Fruit fly (Drosophila melanogaster) whole organism, embryonic: ENCODE measurements around the gene CG43338.
A peak's percentile ranks its signal among the peaks of the same experiment; 100 is the strongest.

Experiments used
- Abd-B ChIP-seq: fragments of 200-800 bp; sonication (Bioruptor generic); optimal IDR thresholded peaks from 2 replicates; lab custom pipeline; 2018; ENCODE audit warnings: missing biosample characterization, mild to moderate bottlenecking, missing genetic modification characterization, moderate library complexity
- Ada2b ChIP-seq: fragments of 200-800 bp; sonication (Bioruptor generic); IDR thresholded peaks from 2 replicates; pipeline ENCODE4 v1.3.6; 2022; ENCODE audit warnings: missing biosample characterization, missing genetic modification characterization
- Adf1 ChIP-seq: fragments of 200-800 bp; sonication (Bioruptor generic); IDR thresholded peaks from 2 replicates; pipeline ENCODE4 v1.3.6; 2022; ENCODE audit warnings: missing biosample characterization, missing genetic modification characterization
- Atf3 ChIP-seq: fragments of 200-800 bp; sonication (Bioruptor generic); optimal IDR thresholded peaks from 3 replicates; lab custom pipeline; 2016; ENCODE audit warnings: missing biosample characterization, missing genetic modification characterization
- CG11456 ChIP-seq: fragments of 200-800 bp; sonication (Bioruptor generic); IDR thresholded peaks from 3 replicates; pipeline ENCODE4 v1.3.6; 2022; ENCODE audit warnings: missing biosample characterization, missing genetic modification characterization
- CG12942 ChIP-seq: fragments of 200-800 bp; sonication (Bioruptor generic); optimal IDR thresholded peaks from 3 replicates; lab custom pipeline; 2016; ENCODE audit warnings: missing biosample characterization, missing genetic modification characterization
- CG14710 ChIP-seq: fragments of 200-800 bp; sonication (Bioruptor generic); optimal IDR thresholded peaks from 3 replicates; lab custom pipeline; 2019; ENCODE audit warnings: missing biosample characterization, mild to moderate bottlenecking, missing genetic modification characterization, moderate library complexity
- CG1602 ChIP-seq: fragments of 200-800 bp; sonication (Bioruptor generic); optimal IDR thresholded peaks from 3 replicates; lab custom pipeline; 2016; ENCODE audit warnings: missing biosample characterization, missing genetic modification characterization
- CG18011 ChIP-seq: fragments of 200-800 bp; sonication (Bioruptor generic); optimal IDR thresholded peaks from 2 replicates; lab custom pipeline; 2017; ENCODE audit warnings: missing biosample characterization, missing genetic modification characterization, mild to moderate bottlenecking, moderate library complexity, missing genotype
- CG18619 ChIP-seq: fragments of 200-800 bp; sonication (Bioruptor generic); optimal IDR thresholded peaks from 3 replicates; lab custom pipeline; 2017; ENCODE audit warnings: missing biosample characterization, mild to moderate bottlenecking, missing genetic modification characterization
- CG18764 ChIP-seq: fragments of 200-800 bp; sonication (Bioruptor generic); optimal IDR thresholded peaks from 3 replicates; lab custom pipeline; 2016; ENCODE audit warnings: missing biosample characterization, missing genetic modification characterization
- CG2889 ChIP-seq: fragments of 200-800 bp; sonication (Bioruptor generic); IDR thresholded peaks from 3 replicates; pipeline ENCODE4 v1.3.6; 2022; ENCODE audit warnings: missing biosample characterization, missing genetic modification characterization
- CG31388 ChIP-seq: fragments of 200-800 bp; sonication (Bioruptor generic); optimal IDR thresholded peaks from 2 replicates; lab custom pipeline; 2016; ENCODE audit warnings: missing biosample characterization, missing genetic modification characterization
- CG32772 ChIP-seq: fragments of 200-800 bp; sonication (Bioruptor generic); IDR thresholded peaks from 2 replicates; pipeline ENCODE4 v1.3.6; 2022; ENCODE audit warnings: missing biosample characterization, missing genetic modification characterization
- CG33213 ChIP-seq: fragments of 200-800 bp; sonication (Bioruptor generic); optimal IDR thresholded peaks from 3 replicates; lab custom pipeline; 2016; ENCODE audit warnings: missing biosample characterization, missing genetic modification characterization
- CG4854 ChIP-seq: fragments of 200-800 bp; sonication (Bioruptor generic); optimal IDR thresholded peaks from 2 replicates; lab custom pipeline; 2016; ENCODE audit warnings: missing biosample characterization, missing genetic modification characterization, inconsistent platforms
- CG5245 ChIP-seq: fragments of 200-800 bp; sonication (Bioruptor generic); optimal IDR thresholded peaks from 3 replicates; lab custom pipeline; 2016; ENCODE audit warnings: missing biosample characterization, missing genetic modification characterization
- CG8478 ChIP-seq: fragments of >200 bp; optimal IDR thresholded peaks from 2 replicates; lab custom pipeline; 2018
- CG9932 ChIP-seq: fragments of 200-800 bp; sonication (Bioruptor generic); IDR thresholded peaks from 2 replicates; pipeline ENCODE4 v1.3.6; 2022; ENCODE audit warnings: missing biosample characterization, missing genetic modification characterization
- CrebB ChIP-seq: fragments of 200-800 bp; sonication (Bioruptor generic); optimal IDR thresholded peaks from 3 replicates; lab custom pipeline; 2018; ENCODE audit warnings: missing biosample characterization, mild to moderate bottlenecking, missing genetic modification characterization
- Dp ChIP-seq: fragments of 200-800 bp; sonication (Bioruptor generic); optimal IDR thresholded peaks from 2 replicates; lab custom pipeline; 2018; ENCODE audit warnings: missing biosample characterization, mild to moderate bottlenecking, missing genetic modification characterization, moderate library complexity
- ERR ChIP-seq: fragments of 200-800 bp; sonication (Bioruptor generic); optimal IDR thresholded peaks from 2 replicates; lab custom pipeline; 2016; ENCODE audit warnings: missing biosample characterization, missing genetic modification characterization
- HLH4C ChIP-seq: fragments of 200-800 bp; sonication (Bioruptor generic); IDR thresholded peaks from 3 replicates; pipeline ENCODE4 v1.3.6; 2022; ENCODE audit warnings: missing biosample characterization, missing genetic modification characterization; ENCODE audit not compliant: partially characterized antibody
- Lpt ChIP-seq: fragments of >200 bp; optimal IDR thresholded peaks from 2 replicates; lab custom pipeline; 2018; ENCODE audit warnings: missing biosample characterization, missing genetic modification characterization
- Mes4 ChIP-seq: fragments of 200-800 bp; sonication (Bioruptor generic); optimal IDR thresholded peaks from 2 replicates; lab custom pipeline; 2016; ENCODE audit warnings: missing biosample characterization, missing genetic modification characterization
- Trl ChIP-seq, 3 experiments: fragments of >200 bp in 2 of 3; fragments of 200-800 bp in 1 of 3; sonication (Bioruptor generic) in 1 of 3; optimal IDR thresholded peaks; 2 replicates in 1 of 3; 3 replicates in 2 of 3; lab custom pipeline; 2016 to 2017; ENCODE audit warnings: missing biosample characterization in 1 of 3, missing genetic modification characterization in 1 of 3
- Vsx1 ChIP-seq: fragments of 200-800 bp; sonication (Bioruptor generic); optimal IDR thresholded peaks from 2 replicates; lab custom pipeline; 2017; ENCODE audit warnings: missing biosample characterization, mild to moderate bottlenecking, missing genetic modification characterization, missing genetic modification reagents
- al ChIP-seq: fragments of 200-800 bp; sonication (Bioruptor generic); IDR thresholded peaks from 2 replicates; pipeline ENCODE4 v1.3.6; 2022; ENCODE audit warnings: missing biosample characterization, missing genetic modification characterization
- ash1 ChIP-seq: fragments of 200-800 bp; sonication (Bioruptor generic); optimal IDR thresholded peaks from 2 replicates; lab custom pipeline; 2018; ENCODE audit warnings: missing biosample characterization, mild to moderate bottlenecking, missing genetic modification characterization
- bowl ChIP-seq: fragments of 200-800 bp; sonication (Bioruptor generic); IDR thresholded peaks from 2 replicates; pipeline ENCODE4 v1.3.6; 2022; ENCODE audit warnings: missing biosample characterization, missing genetic modification characterization
- cas ChIP-seq: fragments of 200-800 bp; sonication (Bioruptor generic); IDR thresholded peaks from 2 replicates; pipeline ENCODE4 v1.3.6; 2022; ENCODE audit warnings: missing biosample characterization, missing genetic modification characterization
- cato ChIP-seq: fragments of 200-800 bp; sonication (Bioruptor generic); optimal IDR thresholded peaks from 2 replicates; lab custom pipeline; 2016; ENCODE audit warnings: missing biosample characterization, missing genetic modification characterization, borderline replicate concordance
- chn ChIP-seq: fragments of 200-800 bp; sonication (Bioruptor generic); optimal IDR thresholded peaks from 2 replicates; lab custom pipeline; 2016; ENCODE audit warnings: missing biosample characterization, missing genetic modification characterization
- crp ChIP-seq, 2 experiments: fragments of 200-800 bp; sonication (Bioruptor generic); optimal IDR thresholded peaks; 2 replicates in 1 of 2; 3 replicates in 1 of 2; lab custom pipeline; 2017; ENCODE audit warnings: missing biosample characterization in 2 of 2, missing genetic modification characterization in 2 of 2, mild to moderate bottlenecking in 1 of 2, moderate library complexity in 1 of 2
- dm ChIP-seq: fragments of 200-800 bp; sonication (Bioruptor generic); optimal IDR thresholded peaks from 3 replicates; lab custom pipeline; 2016; ENCODE audit warnings: missing biosample characterization, missing genetic modification characterization
- lab ChIP-seq: fragments of 200-800 bp; sonication (Bioruptor generic); optimal IDR thresholded peaks from 3 replicates; lab custom pipeline; 2017; ENCODE audit warnings: missing biosample characterization, missing genetic modification characterization, mild to moderate bottlenecking, moderate library complexity, missing genetic modification reagents
- nom ChIP-seq: fragments of 200-800 bp; sonication (Bioruptor generic); optimal IDR thresholded peaks from 2 replicates; lab custom pipeline; 2017; ENCODE audit warnings: missing biosample characterization, missing genetic modification characterization, mild to moderate bottlenecking, moderate library complexity, missing genetic modification reagents
- pb ChIP-seq: fragments of 200-800 bp; sonication (Bioruptor generic); optimal IDR thresholded peaks from 3 replicates; lab custom pipeline; 2016; ENCODE audit warnings: missing biosample characterization, missing genetic modification characterization
- sd ChIP-seq: fragments of 200-800 bp; sonication (Bioruptor generic); optimal IDR thresholded peaks from 3 replicates; lab custom pipeline; 2018; ENCODE audit warnings: missing biosample characterization, mild to moderate bottlenecking, missing genetic modification characterization, moderate library complexity
- ssp ChIP-seq: fragments of 200-800 bp; sonication (Bioruptor generic); IDR thresholded peaks from 2 replicates; pipeline ENCODE4 v1.3.6; 2022; ENCODE audit warnings: missing biosample characterization, missing genetic modification characterization
- tgo ChIP-seq: fragments of 200-800 bp; sonication (Bioruptor generic); IDR thresholded peaks from 3 replicates; pipeline ENCODE4 v1.3.6; 2022; ENCODE audit warnings: missing biosample characterization, missing genetic modification characterization
- tup ChIP-seq: fragments of 200-800 bp; sonication (Bioruptor generic); optimal IDR thresholded peaks from 2 replicates; lab custom pipeline; 2016; ENCODE audit warnings: missing biosample characterization, mild to moderate bottlenecking, missing genetic modification characterization, moderate library complexity
- unpg ChIP-seq: fragments of 200-800 bp; sonication (Bioruptor generic); optimal IDR thresholded peaks from 3 replicates; lab custom pipeline; 2018; ENCODE audit warnings: missing biosample characterization, mild to moderate bottlenecking, missing genetic modification characterization, moderate library complexity
- wdn ChIP-seq: fragments of 200-800 bp; sonication (Bioruptor generic); IDR thresholded peaks from 2 replicates; pipeline ENCODE4 v1.3.6; 2022; ENCODE audit warnings: missing biosample characterization, missing genetic modification characterization
- wor ChIP-seq: fragments of 200-800 bp; sonication (Bioruptor generic); IDR thresholded peaks from 2 replicates; pipeline ENCODE4 v1.3.6; 2022; ENCODE audit warnings: missing biosample characterization, missing genetic modification characterization
- zen2 ChIP-seq: fragments of 200-800 bp; sonication (Bioruptor generic); IDR thresholded peaks from 3 replicates; pipeline ENCODE4 v1.3.6; 2022; ENCODE audit warnings: missing biosample characterization, missing genetic modification characterization; ENCODE audit not compliant: partially characterized antibody
- zfh2 ChIP-seq: fragments of 200-800 bp; sonication (Bioruptor generic); optimal IDR thresholded peaks from 2 replicates; lab custom pipeline; 2016; ENCODE audit warnings: missing biosample characterization, missing genetic modification characterization

Gene CG43338

dm6 chr2L:18708239-18708891 lies 37.3 kb upstream of the CG43338 start, which contains the start of the genes Faf2 and Grip71 (continued):
- TF ChIP-seq CG14710 (tag; lab: Kevin White, UChicago) (peak; percentile 96), bowl (GFP tag; lab: Robert Waterston, UW) (peak; percentile 75; the same call in 1 of the 2 replicates), CG18619 (GFP tag; lab: Kevin White, UChicago) (peak; percentile 82), CG4854 (peak; percentile 85), CG18764 (GFP tag; lab: Kevin White, UChicago) (peak; percentile 93), tup (GFP tag; lab: Kevin White, UChicago) (peak; percentile 77), HLH4C (GFP tag; lab: Robert Waterston, UW) (0 out of 3 replicates have a peak, but pooled peaks have one; percentile 31), chn (GFP tag; lab: Kevin White, UChicago) (peak; percentile 93), tgo (peak; percentile 94), Trl (optimal IDR thresholded peaks at IDR 0.05; lab: Kevin White, UChicago) (no peak), Trl (GFP tag; optimal IDR thresholded peaks at IDR 0.05; lab: Kevin White, UChicago) (peak; percentile 80), CG11456 (GFP tag; lab: Robert Waterston, UW) (peak; percentile 96), ssp (GFP tag; lab: Robert Waterston, UW) (peak; percentile 99), Dp (GFP tag; lab: Kevin White, UChicago) (peak; percentile 79), Vsx1 (peak; percentile 61), ERR (peak; percentile 37), wdn (GFP tag; lab: Robert Waterston, UW) (peak; percentile 93), CG31388 (GFP tag; lab: Kevin White, UChicago) (peak; percentile 88), Mes4 (GFP tag; lab: Kevin White, UChicago) (peak; percentile 51), zfh2 (GFP tag; lab: Kevin White, UChicago) (peak; percentile 90), cas (GFP tag; lab: Robert Waterston, UW) (peak; percentile 79; the same call in 1 of the 2 replicates), CG8478 (lab: Kevin White, UChicago) (peak; percentile 80), pb (GFP tag; lab: Kevin White, UChicago) (peak; percentile 31), CrebB (tag; lab: Kevin White, UChicago) (peak; percentile 63), ash1 (GFP tag; lab: Kevin White, UChicago) (no peak), CG33213 (GFP tag; lab: Kevin White, UChicago) (peak; percentile 73), CG1602 (GFP tag; lab: Kevin White, UChicago) (peak; percentile 93), crp (GFP tag; optimal IDR thresholded peaks at IDR 0.05; lab: Kevin White, UChicago) (peak in 1 of 2 experiments; percentile 72), CG2889 (peak; percentile 91), al (GFP tag; lab: Robert Waterston, UW) (peak; percentile 95), CG9932 (GFP tag; lab: Robert Waterston, UW) (peak; percentile 96), CG32772 (GFP tag; lab: Robert Waterston, UW) (peak; percentile 97), lab (peak; percentile 85), CG18011 (GFP tag; lab: Kevin White, UChicago) (peak; percentile 54), Lpt (no peak), Atf3 (peak; percentile 82), sd (tag; lab: Kevin White, UChicago) (peak; percentile 83), CG5245 (peak; percentile 87), unpg (GFP tag; lab: Kevin White, UChicago) (peak; percentile 93), dm (GFP tag; lab: Kevin White, UChicago) (peak; percentile 53), Ada2b (GFP tag; lab: Robert Waterston, UW) (peak; percentile 92), cato (GFP tag; lab: Kevin White, UChicago) (peak; percentile 74), Adf1 (GFP tag; lab: Robert Waterston, UW) (peak; percentile 66), CG12942 (peak; percentile 93), zen2 (GFP tag; lab: Robert Waterston, UW) (no peak), wor (GFP tag; lab: Robert Waterston, UW) (peak; percentile 90), nom (peak; percentile 87), Abd-B (peak; percentile 98)
